Fruit fly (Drosophila melanogaster): Measurements from ENCODE around the gene Shab.

Shab gene

DNA sequence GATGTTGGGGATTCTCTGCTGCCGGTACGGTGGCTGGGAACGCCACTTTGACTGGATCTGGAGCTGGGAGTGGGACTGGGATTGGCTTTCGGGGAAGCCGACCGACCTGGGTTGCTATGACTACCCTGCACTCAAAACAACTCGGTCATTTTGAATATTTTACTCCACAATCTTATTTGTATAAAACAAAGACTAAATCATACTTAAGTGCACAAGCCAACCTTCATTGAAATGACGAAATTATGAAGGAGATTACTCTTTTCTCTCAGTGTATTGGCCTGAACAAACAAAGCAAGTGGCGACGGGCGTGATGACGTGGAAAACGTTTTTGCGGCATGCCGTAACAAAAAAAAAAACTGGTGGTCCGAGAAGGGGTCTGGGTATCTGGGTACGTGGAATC, 43.9 kb upstream of the Shab start (continued):
- TF ChIP-seq CG43689 (GFP tag; IDR thresholded peaks at IDR 0.05) (no peak), CG8765 (GFP tag; IDR thresholded peaks at IDR 0.05) (no peak), CG42726 (GFP tag; IDR thresholded peaks at IDR 0.05; ENCODE audit: partially characterized antibody) (no peak), chn (GFP tag; optimal IDR thresholded peaks at IDR 0.05) (peak; percentile 32), CG1233 (GFP tag; optimal IDR thresholded peaks at IDR 0.05) (no peak), Xrp1 (GFP tag; IDR thresholded peaks at IDR 0.05) (peak; percentile 44; the same call in 1 of the 2 replicates), Dref (GFP tag; IDR thresholded peaks at IDR 0.05) (no peak), peb (GFP tag; IDR thresholded peaks at IDR 0.05) (no peak), CG14441 (GFP tag; IDR thresholded peaks at IDR 0.05) (peak; percentile 17; the same call in 1 of the 2 replicates), Dbx (GFP tag; IDR thresholded peaks at IDR 0.05) (no peak), HLH54F (GFP tag; optimal IDR thresholded peaks at IDR 0.05) (no peak), CG34376 (GFP tag; optimal IDR thresholded peaks at IDR 0.05) (no peak), odd (GFP tag; optimal IDR thresholded peaks at IDR 0.05) (no peak), CG17359 (tag; optimal IDR thresholded peaks at IDR 0.05) (peak; percentile 39), maf-S (GFP tag; optimal IDR thresholded peaks at IDR 0.05) (no peak), Pdp1 (GFP tag; optimal IDR thresholded peaks at IDR 0.05) (peak; percentile 32 to 44), CG2116 (GFP tag; optimal IDR thresholded peaks at IDR 0.05) (no peak), grn (GFP tag; optimal IDR thresholded peaks at IDR 0.05) (no peak), tna (GFP tag; IDR thresholded peaks at IDR 0.05; ENCODE audit: partially characterized antibody) (no peak), CG7556 (GFP tag; optimal IDR thresholded peaks at IDR 0.05) (peak; percentile 46), CG13287 (GFP tag; IDR thresholded peaks at IDR 0.05; ENCODE audit: partially characterized antibody) (no peak), nom (GFP tag; optimal IDR thresholded peaks at IDR 0.05) (peak; percentile 39), CG2120 (GFP tag; optimal IDR thresholded peaks at IDR 0.05) (peak; percentile 55), usp (GFP tag; optimal IDR thresholded peaks at IDR 0.05) (no peak), zf30C (GFP tag; optimal IDR thresholded peaks at IDR 0.05) (peak; percentile 45), NfI (GFP tag; optimal IDR thresholded peaks at IDR 0.05) (peak; percentile 24), pros (GFP tag; optimal IDR thresholded peaks at IDR 0.05) (no peak), dpn (GFP tag; optimal IDR thresholded peaks at IDR 0.05) (peak; percentile 40 to 50), tin (GFP tag; optimal IDR thresholded peaks at IDR 0.05) (peak; percentile 26), CG12155 (GFP tag; optimal IDR thresholded peaks at IDR 0.05) (peak; percentile 4), gcm2 (GFP tag; optimal IDR thresholded peaks at IDR 0.05) (no peak), vvl (GFP tag; IDR thresholded peaks at IDR 0.05) (peak; percentile 56; the same call in 1 of the 2 replicates), gfzf (GFP tag; optimal IDR thresholded peaks at IDR 0.05) (no peak), nmo (GFP tag; optimal IDR thresholded peaks at IDR 0.05) (peak; percentile 3), CG31224 (GFP tag; IDR thresholded peaks at IDR 0.05) (no peak), inv (GFP tag; IDR thresholded peaks at IDR 0.05; ENCODE audit: partially characterized antibody) (no peak), HLH3B (GFP tag; IDR thresholded peaks at IDR 0.05) (0 out of 2 replicates have a peak, but pooled peaks have one; percentile 16), dmrt99B (tag; optimal IDR thresholded peaks at IDR 0.05) (peak; percentile 35), CG13624 (GFP tag; optimal IDR thresholded peaks at IDR 0.05) (peak; percentile 15), dan (GFP tag; IDR thresholded peaks at IDR 0.05) (no peak), kay (GFP tag; optimal IDR thresholded peaks at IDR 0.05) (no peak), unpg (GFP tag; optimal IDR thresholded peaks at IDR 0.05) (peak; percentile 51), CG12391 (tag; optimal IDR thresholded peaks at IDR 0.05) (peak; percentile 20), Rx (GFP tag; IDR thresholded peaks at IDR 0.05) (0 out of 2 replicates have a peak, but pooled peaks have one; percentile 18), CG12769 (tag; optimal IDR thresholded peaks at IDR 0.05) (peak; percentile 42), ase (GFP tag; IDR thresholded peaks at IDR 0.05) (0 out of 3 replicates have a peak, but pooled peaks have one; percentile 53), CG7839 (tag; optimal IDR thresholded peaks at IDR 0.05) (peak; percentile 45), en (GFP tag; optimal IDR thresholded peaks at IDR 0.05) (no peak), trem (tag; optimal IDR thresholded peaks at IDR 0.05) (peak; percentile 10), ind (GFP tag; optimal IDR thresholded peaks at IDR 0.05) (peak; percentile 40), Hey (tag; optimal IDR thresholded peaks at IDR 0.05) (no peak)

Data from whole organism, embryonic.